Fruit fly (Drosophila melanogaster): ENCODE measurements around the gene CG42824.

CG42824 gene

DNA sequence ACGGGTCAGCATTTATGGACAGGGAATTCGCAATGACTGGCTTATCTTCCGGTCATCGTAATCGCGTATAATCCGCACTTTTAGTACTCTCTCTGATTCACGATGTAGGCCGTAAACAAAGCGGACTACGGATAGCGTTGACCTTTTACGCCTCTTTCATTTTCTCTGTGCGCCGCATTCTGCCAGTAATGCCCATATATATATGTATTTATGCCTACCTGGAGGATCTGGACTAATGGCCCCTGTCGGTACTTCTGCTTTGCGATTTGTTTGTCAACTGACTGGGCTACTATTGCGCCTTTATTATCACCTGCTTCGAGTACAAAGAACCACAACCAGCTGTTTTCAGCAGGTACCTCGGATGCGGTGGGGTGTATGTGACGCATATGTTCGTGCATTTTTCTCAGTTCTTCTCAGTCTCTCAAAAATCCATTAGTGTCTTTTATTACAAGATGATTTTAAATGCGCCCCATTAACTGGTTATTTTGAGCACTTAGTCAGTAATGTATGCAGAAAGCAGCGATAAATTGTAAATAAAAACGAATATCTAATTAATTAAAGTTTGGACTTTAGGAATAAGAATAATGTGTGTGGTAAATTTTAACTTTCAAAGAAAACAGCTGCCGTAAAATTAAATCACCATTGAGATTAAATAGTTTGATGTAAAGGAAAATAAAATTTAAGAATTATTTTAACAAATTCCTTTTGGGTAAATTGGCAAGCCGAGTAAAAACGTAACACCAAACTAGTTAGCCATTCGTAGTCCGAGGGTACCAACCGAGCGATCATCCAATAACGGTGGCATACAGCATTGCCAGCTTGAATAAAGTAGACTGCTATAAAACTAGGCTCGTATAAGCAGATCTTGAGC is 11.8 kb downstream of the CG42824 start, which contains the start of gene CREG (continued):
- no peak for TF ChIP-seq dac (GFP tag; optimal IDR thresholded peaks at IDR 0.05)
- no peak for TF ChIP-seq CG16779 (tag; optimal IDR thresholded peaks at IDR 0.05)
- TF ChIP-seq CG4318 (GFP tag; optimal IDR thresholded peaks at IDR 0.05), result peak; percentile 36
- TF ChIP-seq CG7368 (GFP tag; optimal IDR thresholded peaks at IDR 0.05), result peak; percentile 12
- TF ChIP-seq CG6163 (GFP tag; IDR thresholded peaks at IDR 0.05), result peak; percentile 33; the same call in 1 of the 3 replicates
- TF ChIP-seq salr (GFP tag; optimal IDR thresholded peaks at IDR 0.05), result peak in 1 of 2 experiments; percentile 73
- TF ChIP-seq Sox15 (GFP tag; optimal IDR thresholded peaks at IDR 0.05), result no peak
- TF ChIP-seq Eip78C (GFP tag), result peak; percentile 88
- TF ChIP-seq CG6276 (GFP tag; optimal IDR thresholded peaks at IDR 0.05), result peak; percentile 22
- TF ChIP-seq CG10631 (GFP tag; optimal IDR thresholded peaks at IDR 0.05), result peak; percentile 10

DNA sequence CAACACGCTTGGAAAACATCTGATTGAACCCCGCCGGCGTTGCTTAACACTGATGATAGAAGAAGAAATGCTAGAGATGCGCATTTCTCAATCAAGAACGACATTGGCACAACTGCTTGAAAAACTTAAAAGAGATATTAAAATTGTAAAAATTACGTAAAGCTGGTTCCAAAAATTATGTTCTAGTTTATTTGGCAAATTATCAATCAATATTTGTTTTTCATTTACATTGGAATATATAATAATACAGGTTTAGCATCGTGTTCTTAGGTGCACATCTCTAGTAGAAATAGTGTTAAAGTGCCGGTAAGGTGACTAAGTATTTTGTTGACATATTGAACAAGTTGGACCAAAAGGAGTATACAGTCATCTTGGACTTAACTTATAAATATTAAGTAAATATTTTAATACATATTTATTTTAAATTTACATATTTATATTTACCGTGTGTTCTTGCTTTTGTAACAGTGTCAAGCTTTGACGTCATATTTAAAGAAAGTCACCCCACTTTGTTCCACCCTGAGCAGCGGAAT is 14.9 kb downstream of the CG42824 start, which contains the start of the genes Brf and sds22:
Gene Brf (minus strand): TSS at position 25 of the 533 bp plus-strand sequence.
Gene sds22 (plus strand): TSS at position 282 of the 533 bp plus-strand sequence.
- peak; percentile 69 for TF ChIP-seq fd85E (GFP tag; optimal IDR thresholded peaks at IDR 0.05)
- TF ChIP-seq svp (GFP tag), result peak; percentile 97
- peak; percentile 96 for TF ChIP-seq acj6 (GFP tag; optimal IDR thresholded peaks at IDR 0.05)
- TF ChIP-seq Smox (GFP tag; optimal IDR thresholded peaks at IDR 0.05), result peak; percentile 95
- peak; percentile 96 for TF ChIP-seq CG3032 (tag; optimal IDR thresholded peaks at IDR 0.05)
- TF ChIP-seq CG3919 (GFP tag; optimal IDR thresholded peaks at IDR 0.05), result peak; percentile 95
- peak; percentile 94 for TF ChIP-seq CG10669 (GFP tag; optimal IDR thresholded peaks at IDR 0.05)
- peak; percentile 94 for TF ChIP-seq Eip75B (GFP tag; optimal IDR thresholded peaks at IDR 0.05)
- peak; percentile 93 for TF ChIP-seq CG4318 (GFP tag; optimal IDR thresholded peaks at IDR 0.05)
- TF ChIP-seq lz (GFP tag; optimal IDR thresholded peaks at IDR 0.05), result peak; percentile 97
- peak; percentile 96 for TF ChIP-seq fkh (GFP tag; optimal IDR thresholded peaks at IDR 0.05)
- TF ChIP-seq net (GFP tag; optimal IDR thresholded peaks at IDR 0.05), result peak; percentile 92
- TF ChIP-seq topi (GFP tag; optimal IDR thresholded peaks at IDR 0.05), result peak; percentile 96
- peak; percentile 94 for TF ChIP-seq CG34406 (GFP tag; optimal IDR thresholded peaks at IDR 0.05)
- peak; percentile 97 for TF ChIP-seq OdsH (GFP tag; optimal IDR thresholded peaks at IDR 0.05)
- TF ChIP-seq Eip93F (GFP tag; optimal IDR thresholded peaks at IDR 0.05), result peak; percentile 86
- TF ChIP-seq Eip78C (GFP tag), result peak; percentile 97
- peak; percentile 98 for TF ChIP-seq pdm3 (GFP tag; optimal IDR thresholded peaks at IDR 0.05)
- TF ChIP-seq CG8319 (GFP tag; optimal IDR thresholded peaks at IDR 0.05), result peak; percentile 92
- peak; percentile 96 for TF ChIP-seq Sox14 (GFP tag; optimal IDR thresholded peaks at IDR 0.05)
- peak; percentile 98 for TF ChIP-seq cyc (GFP tag; optimal IDR thresholded peaks at IDR 0.05)
- peak; percentile 85 for TF ChIP-seq Blimp-1 (GFP tag; optimal IDR thresholded peaks at IDR 0.05)
- TF ChIP-seq CG15336 (GFP tag; IDR thresholded peaks at IDR 0.05), result peak; percentile 89
- peak; percentile 95 for TF ChIP-seq achi (GFP tag; optimal IDR thresholded peaks at IDR 0.05)
- TF ChIP-seq Sox15 (GFP tag; optimal IDR thresholded peaks at IDR 0.05), result peak; percentile 94
- peak; percentile 92 for TF ChIP-seq CG11762 (GFP tag; optimal IDR thresholded peaks at IDR 0.05; ENCODE audit: insufficient read depth)
- peak; percentile 77 for TF ChIP-seq CG16779 (tag; optimal IDR thresholded peaks at IDR 0.05)
- TF ChIP-seq dac (GFP tag; optimal IDR thresholded peaks at IDR 0.05), result peak; percentile 75
- TF ChIP-seq eg (GFP tag; IDR thresholded peaks at IDR 0.05), result peak; percentile 89
- TF ChIP-seq CG10631 (GFP tag; optimal IDR thresholded peaks at IDR 0.05), result peak; percentile 98
- TF ChIP-seq CG11902 (GFP tag; optimal IDR thresholded peaks at IDR 0.05), result peak; percentile 93
- peak; percentile 87 for TF ChIP-seq Gug (GFP tag; IDR thresholded peaks at IDR 0.05)
- peak; percentile 93 for TF ChIP-seq CG7368 (GFP tag; optimal IDR thresholded peaks at IDR 0.05)
- peak; percentile 95 for TF ChIP-seq CG32006 (GFP tag; optimal IDR thresholded peaks at IDR 0.05)
- TF ChIP-seq Ets21C (GFP tag; optimal IDR thresholded peaks at IDR 0.05), result peak; percentile 97
- TF ChIP-seq CG6808 (GFP tag; optimal IDR thresholded peaks at IDR 0.05), result peak; percentile 86
- TF ChIP-seq CG6163 (GFP tag; IDR thresholded peaks at IDR 0.05), result peak; percentile 91
- peak; percentile 93 for TF ChIP-seq CG6792 (GFP tag; optimal IDR thresholded peaks at IDR 0.05)
- TF ChIP-seq CG11294 (GFP tag; IDR thresholded peaks at IDR 0.05), result peak; percentile 89
- TF ChIP-seq CG1621 (tag; optimal IDR thresholded peaks at IDR 0.05), result peak; percentile 87
- peak; percentile 85 for TF ChIP-seq CG9139 (GFP tag; optimal IDR thresholded peaks at IDR 0.05)
- peak; percentile 94 for TF ChIP-seq Sox102F (GFP tag; optimal IDR thresholded peaks at IDR 0.05)
- TF ChIP-seq Ets96B (tag; optimal IDR thresholded peaks at IDR 0.05), result peak; percentile 92
- peak; percentile 97 for TF ChIP-seq esn (GFP tag; optimal IDR thresholded peaks at IDR 0.05)
